Fruit fly (Drosophila melanogaster): ENCODE results near the gene elm.

dm6 chr3R:5668928-5669739 lies 14.5 kb upstream of the elm start, which contains the start of the genes Xe7 and Atg17:
- TF ChIP-seq toe (GFP tag; optimal IDR thresholded peaks at IDR 0.05), result peak; percentile 98
- peak; percentile 94 for TF ChIP-seq Crg-1 (GFP tag; optimal IDR thresholded peaks at IDR 0.05)
- peak; percentile 95 for TF ChIP-seq CG12768 (GFP tag; optimal IDR thresholded peaks at IDR 0.05)
- peak; percentile 86 for TF ChIP-seq Mnt (GFP tag; optimal IDR thresholded peaks at IDR 0.05)
- TF ChIP-seq ovo (GFP tag; optimal IDR thresholded peaks at IDR 0.05), result peak; percentile 91
- peak; percentile 94 for TF ChIP-seq Hr96 (GFP tag; optimal IDR thresholded peaks at IDR 0.05)
- peak; percentile 97 for TF ChIP-seq CG5204 (GFP tag; optimal IDR thresholded peaks at IDR 0.05)
- peak; percentile 90 for TF ChIP-seq CG14711 (tag; optimal IDR thresholded peaks at IDR 0.05)
- peak; percentile 92 for TF ChIP-seq CG11617 (GFP tag; optimal IDR thresholded peaks at IDR 0.05)

All from whole organism, adult.